Worm (Caenorhabditis elegans) whole organism, dauer: ENCODE measurements around the gene R03G8.6.

Experiments
- unc-62 ChIP-seq: sonication (generic microtip); optimal IDR thresholded peaks from 2 replicates; lab custom pipeline; 2017; ENCODE audit warnings: missing biosample characterization, missing genetic modification reagents, missing genetic modification characterization

Gene R03G8.6

ce11 chrX:13115694-13116093 lies 15.4 kb upstream of the R03G8.6 start:
- TF ChIP-seq unc-62 (GFP tag; lab: Kevin White, UChicago): no peak

ce11 chrX:13113457-13113856 lies 13.1 kb upstream of the R03G8.6 start, which contains the start of gene F17H10.2:
F17H10.2 (plus strand) TSS chrX:13113772.
- no peak for TF ChIP-seq unc-62 (GFP tag; lab: Kevin White, UChicago)

ce11 chrX:13112664-13113063 lies 12.4 kb upstream of the R03G8.6 start:
- TF ChIP-seq unc-62 (GFP tag; lab: Kevin White, UChicago): no peak

ce11 chrX:13110004-13110403 lies 9.7 kb upstream of the R03G8.6 start:
- TF ChIP-seq unc-62 (GFP tag; lab: Kevin White, UChicago): no peak

- TF ChIP-seq unc-62 (GFP tag; lab: Kevin White, UChicago): no peak
Measured at ce11 chrX:13108664-13109063, 8.4 kb upstream of the R03G8.6 start.

ce11 chrX:13106177-13106761 lies 6.0 kb upstream of the R03G8.6 start:
- TF ChIP-seq unc-62 (GFP tag; lab: Kevin White, UChicago): no peak

- TF ChIP-seq unc-62 (GFP tag; lab: Kevin White, UChicago): no peak
Measured at ce11 chrX:13104966-13105365, 4.7 kb upstream of the R03G8.6 start, which contains the start of gene F17H10.1. F17H10.1 (plus strand) TSS chrX:13105241.

- TF ChIP-seq unc-62 (GFP tag; lab: Kevin White, UChicago): no peak
Measured at ce11 chrX:13102838-13103237, 2.5 kb upstream of the R03G8.6 start.

- no peak for TF ChIP-seq unc-62 (GFP tag; lab: Kevin White, UChicago)
Measured at ce11 chrX:13091199-13091598, 9.1 kb downstream of the R03G8.6 start.

- TF ChIP-seq unc-62 (GFP tag; lab: Kevin White, UChicago): no peak
Measured at ce11 chrX:13090665-13091064, 9.6 kb downstream of the R03G8.6 start, which contains the start of gene R03G8.3. R03G8.3 (plus strand) TSS chrX:13090965.

- no peak for TF ChIP-seq unc-62 (GFP tag; lab: Kevin White, UChicago)
Measured at ce11 chrX:13088539-13088938, 11.8 kb downstream of the R03G8.6 start.

ce11 chrX:13084273-13084672 lies 16.0 kb downstream of the R03G8.6 start, which contains the start of gene R03G8.1:
R03G8.1 (plus strand) TSS chrX:13084573.
- TF ChIP-seq unc-62 (GFP tag; lab: Kevin White, UChicago): no peak

- no peak for TF ChIP-seq unc-62 (GFP tag; lab: Kevin White, UChicago)
Measured at ce11 chrX:13082326-13082725, 18.0 kb downstream of the R03G8.6 start, which contains the start of gene str-10. str-10 (plus strand) TSS chrX:13082626.

ce11 chrX:13077872-13078271 lies 22.4 kb downstream of the R03G8.6 start, which contains the start of gene K03A11.4:
K03A11.4 (plus strand) TSS chrX:13078172.
- no peak for TF ChIP-seq unc-62 (GFP tag; lab: Kevin White, UChicago)

ce11 chrX:13074373-13074772 lies 25.9 kb downstream of the R03G8.6 start, which contains the start of gene ceh-28:
ceh-28 (plus strand) TSS chrX:13074673.
- TF ChIP-seq unc-62 (GFP tag; lab: Kevin White, UChicago): no peak

ce11 chrX:13071120-13071519 lies 29.2 kb downstream of the R03G8.6 start, which contains the start of gene cpx-2:
cpx-2 (minus strand) TSS chrX:13071220.
- TF ChIP-seq unc-62 (GFP tag; lab: Kevin White, UChicago): no peak
